Worm (Caenorhabditis elegans) whole organism, L4/young adult: ENCODE measurements around the gene aqp-2.

Source experiments
- W03F9.2 ChIP-seq: fragments of 150-350 bp; optimal IDR thresholded peaks from 2 replicates; lab custom pipeline; 2014; ENCODE audit warnings: missing biosample characterization, missing genetic modification characterization
- dao-5 ChIP-seq: sonication (generic microtip); optimal IDR thresholded peaks from 2 replicates; lab custom pipeline; 2016; ENCODE audit warnings: missing genotype, missing genetic modification characterization, moderate library complexity, missing compliant biosample characterization
- him-1 ChIP-seq: sonication (generic microtip); optimal IDR thresholded peaks from 2 replicates; lab custom pipeline; 2016; ENCODE audit warnings: missing genotype, missing genetic modification reagents, missing genetic modification characterization, missing compliant biosample characterization

aqp-2 gene

ce11 chrII:9271285-9271684 lies 9.5 kb upstream of the aqp-2 start:
- TF ChIP-seq him-1 (tag; lab: Kevin White, UChicago) (no peak), W03F9.2 (no peak), dao-5 (tag; lab: Kevin White, UChicago) (no peak)

DNA sequence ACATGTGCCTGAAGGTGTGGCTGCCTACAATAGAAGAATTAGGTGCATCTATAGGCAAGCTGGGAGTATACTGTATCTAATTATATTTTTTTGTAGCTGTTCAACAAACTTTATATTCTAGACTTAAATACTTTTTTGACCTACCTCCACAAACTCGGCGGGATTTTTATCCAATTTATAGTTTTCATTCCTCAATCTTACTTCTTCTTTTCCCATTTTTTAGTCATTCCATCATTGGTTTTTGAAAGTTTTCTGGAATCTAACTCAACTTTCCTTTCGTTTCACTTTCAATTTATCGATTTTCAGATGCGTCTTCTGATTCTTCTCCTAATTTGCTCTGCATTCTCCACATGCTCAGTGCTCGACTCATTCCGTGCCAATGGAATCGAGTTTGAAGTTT lies 7.8 kb upstream of the aqp-2 start, which contains the start of gene C01G6.3:
Gene C01G6.3, plus strand, starts transcription at position 301 of the 400 bp plus-strand sequence.
- no peak for TF ChIP-seq him-1 (tag; lab: Kevin White, UChicago)
- no peak for TF ChIP-seq dao-5 (tag; lab: Kevin White, UChicago)
- TF ChIP-seq W03F9.2 = no peak

ce11 chrII:9268983-9269382 lies 7.2 kb upstream of the aqp-2 start:
- TF ChIP-seq dao-5 (tag; lab: Kevin White, UChicago) (no peak), W03F9.2 (no peak), him-1 (tag; lab: Kevin White, UChicago) (no peak)

ce11 chrII:9266755-9267154 lies 5.0 kb upstream of the aqp-2 start, which contains the start of gene C01G6.2:
Gene C01G6.2 (plus strand): TSS chrII:9267055.
- TF ChIP-seq dao-5 (tag; lab: Kevin White, UChicago) (no peak), him-1 (tag; lab: Kevin White, UChicago) (no peak), W03F9.2 (no peak)

ce11 chrII:9266252-9266651 lies 4.5 kb upstream of the aqp-2 start:
- TF ChIP-seq W03F9.2 = no peak
- TF ChIP-seq dao-5 (tag; lab: Kevin White, UChicago) = no peak
- TF ChIP-seq him-1 (tag; lab: Kevin White, UChicago) = no peak

DNA sequence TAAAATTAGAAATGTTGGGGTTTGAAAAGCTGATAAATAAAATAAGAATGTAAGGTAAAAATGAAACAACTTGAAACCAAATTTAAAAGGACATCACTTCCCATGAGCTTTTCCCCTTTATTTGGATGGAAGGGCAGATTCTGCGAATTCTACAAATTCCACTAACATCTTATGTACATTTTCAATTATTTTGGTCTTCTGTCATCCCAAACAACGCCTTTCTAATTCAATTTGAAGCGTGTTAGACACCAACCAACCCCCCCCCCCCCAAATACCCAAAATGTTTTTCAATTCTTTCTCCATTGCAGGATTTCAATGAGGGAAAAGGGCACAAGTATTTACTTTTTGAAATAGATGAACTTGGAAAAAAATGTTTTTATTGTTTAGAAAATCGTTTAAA lies 3.9 kb upstream of the aqp-2 start:
- no peak for TF ChIP-seq W03F9.2
- TF ChIP-seq him-1 (tag; lab: Kevin White, UChicago) = no peak
- TF ChIP-seq dao-5 (tag; lab: Kevin White, UChicago) = no peak

ce11 chrII:9264689-9265278 lies 3.0 kb upstream of the aqp-2 start:
- TF ChIP-seq W03F9.2 = no peak
- no peak for TF ChIP-seq him-1 (tag; lab: Kevin White, UChicago)
- no peak for TF ChIP-seq dao-5 (tag; lab: Kevin White, UChicago)

DNA sequence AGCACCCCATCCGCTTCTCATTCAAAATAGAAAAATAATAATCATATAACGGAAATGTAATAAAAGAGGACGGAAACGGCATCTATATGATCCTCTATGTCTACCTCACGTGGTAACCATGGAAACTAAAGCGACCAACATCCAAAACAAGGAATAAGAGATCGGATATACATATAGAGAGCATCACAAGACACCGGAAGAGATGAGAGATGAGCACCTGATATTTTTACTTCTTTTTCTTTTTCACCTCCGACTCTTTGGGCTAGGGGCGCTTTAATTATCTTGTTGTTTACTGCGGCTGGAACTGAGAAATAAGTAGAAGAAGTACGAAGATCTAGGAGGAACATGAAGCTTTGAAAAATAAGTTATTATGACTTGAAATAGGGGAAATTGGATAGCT lies 2.0 kb upstream of the aqp-2 start:
- TF ChIP-seq W03F9.2 = no peak
- no peak for TF ChIP-seq dao-5 (tag; lab: Kevin White, UChicago)
- no peak for TF ChIP-seq him-1 (tag; lab: Kevin White, UChicago)

ce11 chrII:9262845-9263402 lies 1.1 kb upstream of the aqp-2 start:
- TF ChIP-seq dao-5 (tag; lab: Kevin White, UChicago) (no peak), W03F9.2 (no peak)

ce11 chrII:9261403-9261802 lies 378 bp downstream of the aqp-2 start:
- no peak for TF ChIP-seq W03F9.2
- TF ChIP-seq dao-5 (tag; lab: Kevin White, UChicago) = no peak
- no peak for TF ChIP-seq him-1 (tag; lab: Kevin White, UChicago)

ce11 chrII:9260026-9260425 lies 1.8 kb downstream of the aqp-2 start:
- TF ChIP-seq dao-5 (tag; lab: Kevin White, UChicago) = no peak
- no peak for TF ChIP-seq W03F9.2
- no peak for TF ChIP-seq him-1 (tag; lab: Kevin White, UChicago)

DNA sequence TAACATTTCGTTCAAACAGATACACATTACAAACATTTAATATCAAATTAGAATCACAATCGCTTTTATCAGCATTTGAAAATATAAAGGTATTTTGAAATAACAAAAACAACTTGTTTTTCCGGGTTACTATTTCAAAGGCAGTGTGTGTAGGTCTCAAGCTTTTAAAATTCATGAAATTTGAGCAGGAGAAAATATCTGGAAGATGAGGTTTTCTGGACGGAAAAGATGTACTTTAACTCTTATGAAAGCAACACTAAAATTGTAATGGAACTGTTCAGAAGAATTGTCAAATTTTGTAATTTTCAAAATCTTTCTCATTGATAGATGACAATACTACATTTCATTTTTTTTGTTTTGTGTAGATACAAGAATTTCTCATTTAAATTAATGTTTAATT lies 3.2 kb downstream of the aqp-2 start:
- TF ChIP-seq him-1 (tag; lab: Kevin White, UChicago) = no peak
- TF ChIP-seq W03F9.2 = no peak
- TF ChIP-seq dao-5 (tag; lab: Kevin White, UChicago) = no peak

- TF ChIP-seq him-1 (tag; lab: Kevin White, UChicago) (no peak), W03F9.2 (no peak), dao-5 (tag; lab: Kevin White, UChicago) (no peak)
Measured at ce11 chrII:9258034-9258556, 3.7 kb downstream of the aqp-2 start.

- no peak for TF ChIP-seq W03F9.2
- TF ChIP-seq dao-5 (tag; lab: Kevin White, UChicago) = no peak
- TF ChIP-seq him-1 (tag; lab: Kevin White, UChicago) = no peak
Measured at ce11 chrII:9254187-9254586, 7.6 kb downstream of the aqp-2 start, which contains the start of gene nlp-82. Gene nlp-82 (minus strand): TSS chrII:9254287.

DNA sequence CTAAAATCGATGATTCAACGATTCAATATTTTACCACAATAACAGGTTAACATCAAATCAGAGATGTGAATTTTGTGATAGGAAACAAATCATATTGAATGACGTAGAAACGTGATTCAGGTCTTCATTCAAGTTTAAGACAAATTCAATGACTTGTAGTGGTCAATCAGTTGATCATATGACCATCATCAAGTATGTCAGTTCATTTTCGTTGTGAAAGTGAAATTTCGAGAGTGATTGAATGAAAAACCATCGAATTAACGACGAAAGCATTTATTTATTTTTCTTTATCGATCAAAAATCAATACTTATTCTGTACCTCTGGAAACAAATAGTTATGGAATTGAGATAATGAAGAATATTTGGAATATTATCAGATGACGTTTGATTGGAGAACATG lies 10.3 kb downstream of the aqp-2 start:
- TF ChIP-seq W03F9.2 = no peak
